Fruit fly (Drosophila melanogaster) whole organism, embryonic: ENCODE measurements around the gene CG3457.

Experiments used
- ATbp ChIP-seq: fragments of 200-800 bp; sonication (Bioruptor generic); optimal IDR thresholded peaks from 2 replicates; lab custom pipeline; 2017; ENCODE audit warnings: missing biosample characterization, mild to moderate bottlenecking, missing genetic modification characterization, missing genetic modification reagents
- Ada2b ChIP-seq: fragments of 200-800 bp; sonication (Bioruptor generic); IDR thresholded peaks from 2 replicates; pipeline ENCODE4 v1.3.6; 2022; ENCODE audit warnings: missing biosample characterization, missing genetic modification characterization
- Antp ChIP-seq: fragments of 200-800 bp; sonication (Bioruptor generic); optimal IDR thresholded peaks from 3 replicates; lab custom pipeline; 2016; ENCODE audit warnings: missing biosample characterization, missing genetic modification characterization
- Atf6 ChIP-seq: fragments of 200-800 bp; sonication (Bioruptor generic); IDR thresholded peaks from 2 replicates; pipeline ENCODE4 v1.3.6; 2022; ENCODE audit warnings: missing biosample characterization, missing genetic modification characterization
- Bdp1 ChIP-seq: fragments of 200-800 bp; sonication (Bioruptor generic); optimal IDR thresholded peaks from 3 replicates; lab custom pipeline; 2016; ENCODE audit warnings: missing biosample characterization, missing genetic modification characterization
- CG10274 ChIP-seq: fragments of 200-800 bp; sonication (Bioruptor generic); optimal IDR thresholded peaks from 3 replicates; lab custom pipeline; 2017; ENCODE audit warnings: missing biosample characterization, mild to moderate bottlenecking, missing genetic modification characterization
- CG10565 ChIP-seq: fragments of 200-800 bp; sonication (Bioruptor generic); optimal IDR thresholded peaks from 3 replicates; lab custom pipeline; 2016; ENCODE audit warnings: missing biosample characterization, mild to moderate bottlenecking, missing genetic modification characterization
- CG10959 ChIP-seq: fragments of 200-800 bp; sonication (Bioruptor generic); IDR thresholded peaks from 2 replicates; pipeline ENCODE4 v1.3.6; 2022; ENCODE audit warnings: missing biosample characterization, missing genetic modification characterization
- CG12659 ChIP-seq: fragments of 200-800 bp; sonication (Bioruptor generic); optimal IDR thresholded peaks from 3 replicates; lab custom pipeline; 2017; ENCODE audit warnings: mild to moderate bottlenecking, missing biosample characterization, missing genetic modification reagents, missing genetic modification characterization
- CG13624 ChIP-seq: fragments of 200-800 bp; sonication (Bioruptor generic); optimal IDR thresholded peaks from 2 replicates; lab custom pipeline; 2016; ENCODE audit warnings: missing biosample characterization, missing genetic modification characterization
- CG14965 ChIP-seq: fragments of 200-800 bp; sonication (Bioruptor generic); optimal IDR thresholded peaks from 2 replicates; lab custom pipeline; 2016; ENCODE audit warnings: missing biosample characterization, missing genetic modification characterization, borderline replicate concordance
- CG15514 ChIP-seq: fragments of 200-800 bp; sonication (Bioruptor generic); optimal IDR thresholded peaks from 3 replicates; lab custom pipeline; 2017; ENCODE audit warnings: missing biosample characterization, missing genetic modification characterization, mild to moderate bottlenecking, moderate library complexity, missing genetic modification reagents
- CG15696 ChIP-seq: fragments of 200-800 bp; sonication (Bioruptor generic); optimal IDR thresholded peaks from 2 replicates; lab custom pipeline; 2019; ENCODE audit warnings: missing biosample characterization, mild to moderate bottlenecking, missing genetic modification characterization, moderate library complexity
- CG16779 ChIP-seq: fragments of 200-800 bp; sonication (Bioruptor generic); IDR thresholded peaks from 2 replicates; pipeline ENCODE4 v1.3.6; 2022; ENCODE audit warnings: missing biosample characterization, missing genetic modification characterization
- CG2129 ChIP-seq: fragments of 200-800 bp; sonication (Bioruptor generic); IDR thresholded peaks from 2 replicates; pipeline ENCODE4 v1.3.6; 2022; ENCODE audit warnings: missing biosample characterization, missing genetic modification characterization; ENCODE audit not compliant: partially characterized antibody
- CG2678 ChIP-seq: fragments of 200-800 bp; sonication (Bioruptor generic); optimal IDR thresholded peaks from 3 replicates; lab custom pipeline; 2019; ENCODE audit warnings: missing biosample characterization, mild to moderate bottlenecking, missing genetic modification characterization, moderate library complexity
- CG3065 ChIP-seq: fragments of 200-800 bp; sonication (Bioruptor generic); optimal IDR thresholded peaks from 2 replicates; lab custom pipeline; 2016; ENCODE audit warnings: missing biosample characterization, missing genetic modification characterization
- CG34422 ChIP-seq: fragments of 200-800 bp; sonication (Bioruptor generic); IDR thresholded peaks from 3 replicates; pipeline ENCODE4 v1.3.6; 2022; ENCODE audit warnings: missing biosample characterization, missing genetic modification characterization
- CG3838 ChIP-seq: fragments of 200-800 bp; sonication (Bioruptor generic); optimal IDR thresholded peaks from 3 replicates; lab custom pipeline; 2016; ENCODE audit warnings: missing biosample characterization, missing genetic modification characterization
- CG4360 ChIP-seq: fragments of 200-800 bp; sonication (Bioruptor generic); IDR thresholded peaks from 2 replicates; pipeline ENCODE4 v1.3.6; 2022; ENCODE audit warnings: missing biosample characterization, missing genetic modification characterization
- CG4854 ChIP-seq: fragments of 200-800 bp; sonication (Bioruptor generic); optimal IDR thresholded peaks from 2 replicates; lab custom pipeline; 2016; ENCODE audit warnings: missing biosample characterization, missing genetic modification characterization, inconsistent platforms
- CG6272 ChIP-seq: fragments of 200-800 bp; sonication (Bioruptor generic); IDR thresholded peaks from 2 replicates; pipeline ENCODE4 v1.3.6; 2022; ENCODE audit warnings: missing biosample characterization, missing genetic modification characterization
- CG6765 ChIP-seq: fragments of 200-800 bp; sonication (Bioruptor generic); optimal IDR thresholded peaks from 3 replicates; lab custom pipeline; 2017; ENCODE audit warnings: missing biosample characterization, mild to moderate bottlenecking, missing genetic modification characterization
- CG7745 ChIP-seq: fragments of 200-800 bp; sonication (Bioruptor generic); optimal IDR thresholded peaks from 2 replicates; lab custom pipeline; 2018; ENCODE audit warnings: missing biosample characterization, mild to moderate bottlenecking, missing genetic modification characterization, moderate library complexity
- Dek ChIP-seq: fragments of 200-800 bp; sonication (Bioruptor generic); optimal IDR thresholded peaks from 3 replicates; lab custom pipeline; 2019; ENCODE audit warnings: missing biosample characterization, mild to moderate bottlenecking, missing genetic modification characterization, moderate library complexity
- Drgx ChIP-seq: fragments of 200-800 bp; sonication (Bioruptor generic); IDR thresholded peaks from 2 replicates; pipeline ENCODE4 v1.3.6; 2022; ENCODE audit warnings: missing biosample characterization, missing genetic modification characterization
- E2f1 ChIP-seq: fragments of 200-800 bp; sonication (Bioruptor generic); IDR thresholded peaks from 2 replicates; pipeline ENCODE4 v1.3.6; 2022; ENCODE audit warnings: missing biosample characterization, missing genetic modification characterization
- GATAe ChIP-seq: fragments of 200-800 bp; sonication (Bioruptor generic); conservative IDR thresholded peaks from 2 replicates; pipeline ENCODE4 v1.3.6; 2022; ENCODE audit warnings: missing biosample characterization, missing genetic modification characterization
- Hr39 ChIP-seq: fragments of >200 bp; optimal IDR thresholded peaks from 2 replicates; lab custom pipeline; 2017
- Lpt ChIP-seq: fragments of >200 bp; optimal IDR thresholded peaks from 2 replicates; lab custom pipeline; 2018; ENCODE audit warnings: missing biosample characterization, missing genetic modification characterization
- Max ChIP-seq: fragments of 200-800 bp; sonication (Bioruptor generic); optimal IDR thresholded peaks from 2 replicates; lab custom pipeline; 2016; ENCODE audit warnings: missing biosample characterization, mild to moderate bottlenecking, missing genetic modification characterization
- Mes4 ChIP-seq: fragments of 200-800 bp; sonication (Bioruptor generic); optimal IDR thresholded peaks from 2 replicates; lab custom pipeline; 2016; ENCODE audit warnings: missing biosample characterization, missing genetic modification characterization
- Myb ChIP-seq: fragments of 200-800 bp; sonication (Bioruptor generic); optimal IDR thresholded peaks from 2 replicates; lab custom pipeline; 2016; ENCODE audit warnings: missing biosample characterization, missing genetic modification characterization
- Opbp ChIP-seq: fragments of 200-800 bp; sonication (Bioruptor generic); IDR thresholded peaks from 3 replicates; pipeline ENCODE4 v1.3.6; 2022; ENCODE audit warnings: missing biosample characterization, missing genetic modification characterization; ENCODE audit not compliant: partially characterized antibody
- abd-A ChIP-seq: fragments of 200-800 bp; sonication (Bioruptor generic); optimal IDR thresholded peaks from 3 replicates; lab custom pipeline; 2019; ENCODE audit warnings: missing biosample characterization, mild to moderate bottlenecking, missing genetic modification characterization, moderate library complexity
- esg ChIP-seq: fragments of 200-800 bp; sonication (Bioruptor generic); conservative IDR thresholded peaks from 2 replicates; pipeline ENCODE4 v1.3.6; 2022; ENCODE audit warnings: missing biosample characterization, missing genetic modification characterization
- fd3F ChIP-seq: fragments of 200-800 bp; sonication (Bioruptor generic); optimal IDR thresholded peaks from 2 replicates; lab custom pipeline; 2018; ENCODE audit warnings: missing biosample characterization, mild to moderate bottlenecking, missing genetic modification characterization, moderate library complexity
- fu2 ChIP-seq: fragments of 200-800 bp; sonication (Bioruptor generic); optimal IDR thresholded peaks from 2 replicates; lab custom pipeline; 2016; ENCODE audit warnings: missing biosample characterization, missing genetic modification characterization
- jigr1 ChIP-seq: fragments of 200-800 bp; sonication (Bioruptor generic); IDR thresholded peaks from 3 replicates; pipeline ENCODE4 v1.3.6; 2022; ENCODE audit warnings: missing biosample characterization, missing genetic modification characterization
- lab ChIP-seq: fragments of 200-800 bp; sonication (Bioruptor generic); optimal IDR thresholded peaks from 3 replicates; lab custom pipeline; 2017; ENCODE audit warnings: missing biosample characterization, missing genetic modification characterization, mild to moderate bottlenecking, moderate library complexity, missing genetic modification reagents
- pho ChIP-seq: fragments of 200-800 bp; sonication (Bioruptor generic); optimal IDR thresholded peaks from 2 replicates; lab custom pipeline; 2016; ENCODE audit warnings: missing biosample characterization, missing genetic modification characterization
- sens-2 ChIP-seq: fragments of 200-800 bp; sonication (Bioruptor generic); IDR thresholded peaks from 2 replicates; pipeline ENCODE4 v1.3.6; 2022; ENCODE audit warnings: missing biosample characterization, missing genetic modification characterization
- sna ChIP-seq: fragments of 200-800 bp; sonication (Bioruptor generic); IDR thresholded peaks from 2 replicates; pipeline ENCODE4 v1.3.6; 2022; ENCODE audit warnings: missing biosample characterization, missing genetic modification characterization; ENCODE audit not compliant: partially characterized antibody
- stwl ChIP-seq: fragments of 200-800 bp; sonication (Bioruptor generic); optimal IDR thresholded peaks from 3 replicates; lab custom pipeline; 2018; ENCODE audit warnings: missing biosample characterization, mild to moderate bottlenecking, missing genetic modification characterization, moderate library complexity
- toy ChIP-seq: fragments of 200-800 bp; sonication (Bioruptor generic); IDR thresholded peaks from 2 replicates; pipeline ENCODE4 v1.3.6; 2022; ENCODE audit warnings: missing biosample characterization, missing genetic modification characterization
- tup ChIP-seq: fragments of 200-800 bp; sonication (Bioruptor generic); optimal IDR thresholded peaks from 2 replicates; lab custom pipeline; 2016; ENCODE audit warnings: missing biosample characterization, mild to moderate bottlenecking, missing genetic modification characterization, moderate library complexity
- unc-4 ChIP-seq: fragments of 200-800 bp; sonication (Bioruptor generic); IDR thresholded peaks from 2 replicates; pipeline ENCODE4 v1.3.6; 2022; ENCODE audit warnings: missing biosample characterization, missing genetic modification characterization; ENCODE audit not compliant: partially characterized antibody
- unpg ChIP-seq: fragments of 200-800 bp; sonication (Bioruptor generic); optimal IDR thresholded peaks from 3 replicates; lab custom pipeline; 2018; ENCODE audit warnings: missing biosample characterization, mild to moderate bottlenecking, missing genetic modification characterization, moderate library complexity
- wek ChIP-seq: fragments of 200-800 bp; sonication (Bioruptor generic); optimal IDR thresholded peaks from 3 replicates; lab custom pipeline; 2018; ENCODE audit warnings: missing biosample characterization, mild to moderate bottlenecking, missing genetic modification characterization, moderate library complexity
- yki ChIP-seq: fragments of >200 bp; optimal IDR thresholded peaks from 3 replicates; lab custom pipeline; 2018

Gene CG3457

dm6 chrX:2158668-2159163, 28.9 kb upstream of the CG3457 start, which contains the start of gene wapl (continued):
- TF ChIP-seq lab (GFP tag; lab: Kevin White, UChicago) (peak; percentile 19), unpg (GFP tag; lab: Kevin White, UChicago) (peak; percentile 3), Drgx (GFP tag; lab: Robert Waterston, UW) (no peak), CG15696 (tag; lab: Kevin White, UChicago) (no peak)

- no peak for TF ChIP-seq jigr1 (GFP tag; lab: Robert Waterston, UW)
- no peak for TF ChIP-seq sna (GFP tag; lab: Robert Waterston, UW)
- no peak for TF ChIP-seq CG3065 (GFP tag; lab: Kevin White, UChicago)
- no peak for TF ChIP-seq fd3F (GFP tag; lab: Kevin White, UChicago)
- no peak for TF ChIP-seq CG10274 (GFP tag; lab: Kevin White, UChicago)
- TF ChIP-seq Ada2b (GFP tag; lab: Robert Waterston, UW): 0 out of 2 replicates have a peak, but pooled peaks have one; percentile 10
- TF ChIP-seq CG10959 (GFP tag; lab: Robert Waterston, UW): no peak
- no peak for TF ChIP-seq Mes4
- no peak for TF ChIP-seq stwl
- TF ChIP-seq Bdp1 (GFP tag; lab: Kevin White, UChicago): no peak
- TF ChIP-seq Max (GFP tag; lab: Kevin White, UChicago): no peak
- TF ChIP-seq CG15514 (GFP tag; lab: Kevin White, UChicago): peak; percentile 30
- TF ChIP-seq fu2 (GFP tag; lab: Kevin White, UChicago): no peak
- TF ChIP-seq CG7745: no peak
- TF ChIP-seq CG2678: peak; percentile 39
- TF ChIP-seq CG2129 (GFP tag; lab: Robert Waterston, UW): no peak
- TF ChIP-seq Opbp: no peak
- no peak for TF ChIP-seq CG6765 (GFP tag; lab: Kevin White, UChicago)
- no peak for TF ChIP-seq CG10565
- no peak for TF ChIP-seq toy
- TF ChIP-seq CG14965 (GFP tag; lab: Kevin White, UChicago): no peak
- no peak for TF ChIP-seq Myb (GFP tag; lab: Kevin White, UChicago)
- no peak for TF ChIP-seq pho
- no peak for TF ChIP-seq Dek (tag; lab: Kevin White, UChicago)
- TF ChIP-seq CG6272 (GFP tag; lab: Robert Waterston, UW): no peak
- no peak for TF ChIP-seq E2f1 (GFP tag; lab: Robert Waterston, UW)
- no peak for TF ChIP-seq CG13624 (GFP tag; lab: Kevin White, UChicago)
- no peak for TF ChIP-seq CG34422
- TF ChIP-seq esg (GFP tag; lab: Robert Waterston, UW): no peak
- no peak for TF ChIP-seq unc-4
- no peak for TF ChIP-seq CG4854 (GFP tag; lab: Kevin White, UChicago)
- no peak for TF ChIP-seq ATbp (GFP tag; lab: Kevin White, UChicago)
- TF ChIP-seq Antp: no peak
- no peak for TF ChIP-seq abd-A (tag; lab: Kevin White, UChicago)
- TF ChIP-seq CG12659 (GFP tag; lab: Kevin White, UChicago): no peak
- TF ChIP-seq CG3838 (GFP tag; lab: Kevin White, UChicago): no peak
- TF ChIP-seq GATAe: peak; percentile 82
- TF ChIP-seq Hr39 (lab: Kevin White, UChicago): no peak
- TF ChIP-seq Lpt (GFP tag; lab: Kevin White, UChicago): no peak
- TF ChIP-seq tup: no peak
- TF ChIP-seq sens-2 (GFP tag; lab: Robert Waterston, UW): no peak
- TF ChIP-seq CG4360 (GFP tag; lab: Robert Waterston, UW): no peak
- no peak for TF ChIP-seq CG16779 (GFP tag; lab: Robert Waterston, UW)
- TF ChIP-seq wek: no peak
- TF ChIP-seq Atf6 (GFP tag; lab: Robert Waterston, UW): no peak
- no peak for TF ChIP-seq yki (lab: Kevin White, UChicago)
Observed at dm6 chrX:2161020-2161419, 26.6 kb upstream of the CG3457 start.
